Fruit fly (Drosophila melanogaster): ENCODE data around the gene CG3919.

CG3919 gene

DNA sequence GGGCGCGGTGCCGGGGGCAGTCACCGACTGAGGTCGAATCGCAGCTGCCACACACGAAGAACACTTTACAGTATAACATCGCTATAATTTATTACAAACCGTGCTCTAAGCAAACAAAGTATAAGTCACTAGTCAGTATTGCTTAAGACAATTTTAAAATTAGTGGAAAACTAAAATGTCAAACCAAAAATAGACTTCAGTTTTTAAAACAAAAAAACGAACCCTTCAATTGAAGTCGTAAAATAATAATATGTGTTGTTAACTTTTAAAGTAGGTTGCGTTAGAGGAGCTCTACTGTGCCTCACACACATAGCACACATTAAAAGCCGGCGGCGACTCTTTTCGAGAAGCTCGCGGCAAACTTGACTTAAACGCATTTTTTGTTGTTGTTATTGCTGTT is 11.7 kb downstream of the CG3919 start:
- no peak for TF ChIP-seq kay (GFP tag; ENCODE audit: borderline replicate concordance)
- TF ChIP-seq cnc (optimal IDR thresholded peaks at IDR 0.05) = no peak
- TF ChIP-seq CG7101 (tag; optimal IDR thresholded peaks at IDR 0.05) = no peak
- TF ChIP-seq tj (GFP tag; optimal IDR thresholded peaks at IDR 0.05) = no peak
- TF ChIP-seq Crg-1 (GFP tag; optimal IDR thresholded peaks at IDR 0.05) = no peak

DNA sequence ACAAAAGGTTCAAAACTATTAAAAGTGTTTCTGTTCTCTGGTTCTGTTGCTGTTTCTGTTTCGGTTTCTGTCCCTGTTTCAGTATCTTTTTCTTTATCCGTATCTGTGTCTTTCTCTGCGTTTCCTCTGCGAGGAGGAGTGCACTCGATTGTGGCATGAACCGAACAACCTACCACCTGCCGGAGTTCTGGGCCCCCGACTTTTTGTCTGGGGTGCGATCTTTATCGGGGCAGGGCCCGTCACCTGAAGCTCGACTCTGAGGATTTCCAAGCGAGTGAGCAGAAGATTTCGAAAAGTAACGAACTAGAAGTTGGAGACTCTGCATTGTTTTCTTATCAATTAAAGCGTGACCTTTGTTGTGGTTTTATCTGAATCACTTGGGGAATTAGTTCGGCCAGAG is 13.2 kb downstream of the CG3919 start:
- TF ChIP-seq bab1 (GFP tag; optimal IDR thresholded peaks at IDR 0.05) = no peak
- TF ChIP-seq CG7101 (tag; optimal IDR thresholded peaks at IDR 0.05) = no peak
- no peak for TF ChIP-seq Crg-1 (GFP tag; optimal IDR thresholded peaks at IDR 0.05)
- TF ChIP-seq kay (GFP tag; ENCODE audit: borderline replicate concordance) = no peak
- no peak for TF ChIP-seq cnc (optimal IDR thresholded peaks at IDR 0.05)
- TF ChIP-seq CG1620 (GFP tag; optimal IDR thresholded peaks at IDR 0.05) = no peak
- no peak for TF ChIP-seq tj (GFP tag; optimal IDR thresholded peaks at IDR 0.05)
- TF ChIP-seq ovo (GFP tag; optimal IDR thresholded peaks at IDR 0.05) = no peak
- TF ChIP-seq cic (GFP tag; optimal IDR thresholded peaks at IDR 0.05) = no peak
- TF ChIP-seq CG12768 (GFP tag; optimal IDR thresholded peaks at IDR 0.05) = no peak
- TF ChIP-seq CG11617 (GFP tag; optimal IDR thresholded peaks at IDR 0.05) = no peak
- TF ChIP-seq Hr96 (GFP tag; optimal IDR thresholded peaks at IDR 0.05) = no peak
- no peak for TF ChIP-seq CG33017 (tag; optimal IDR thresholded peaks at IDR 0.05)
- no peak for TF ChIP-seq Mnt (GFP tag; optimal IDR thresholded peaks at IDR 0.05)
- TF ChIP-seq CG5204 (GFP tag; optimal IDR thresholded peaks at IDR 0.05) = no peak
- TF ChIP-seq toe (GFP tag; optimal IDR thresholded peaks at IDR 0.05) = no peak
- no peak for TF ChIP-seq CG7045 (GFP tag; optimal IDR thresholded peaks at IDR 0.05)
- TF ChIP-seq Clk (GFP tag; optimal IDR thresholded peaks at IDR 0.05) = no peak
- no peak for TF ChIP-seq CG14711 (tag; optimal IDR thresholded peaks at IDR 0.05)
- TF ChIP-seq pad (GFP tag; optimal IDR thresholded peaks at IDR 0.05) = no peak

DNA sequence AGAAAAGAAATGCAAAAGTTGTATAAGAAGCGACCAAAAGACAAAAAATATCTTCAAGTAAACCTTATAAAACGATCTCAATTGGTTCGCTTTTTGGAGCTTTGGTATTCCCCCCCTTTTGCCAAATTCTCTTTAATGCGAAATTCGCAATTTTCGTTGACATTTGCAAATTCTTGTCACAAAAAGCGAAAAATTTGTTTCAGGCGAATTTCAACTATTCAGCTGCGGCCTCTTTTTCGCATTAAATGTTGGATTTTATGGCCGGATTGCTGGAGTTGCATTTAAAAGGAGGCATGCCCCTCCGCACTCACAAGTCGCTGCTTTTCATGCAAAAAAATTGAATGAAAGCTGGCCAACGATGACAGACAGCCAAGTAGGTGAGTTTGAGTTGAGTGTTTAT is 14.7 kb downstream of the CG3919 start:
- TF ChIP-seq cic (GFP tag; optimal IDR thresholded peaks at IDR 0.05) (no peak), tj (GFP tag; optimal IDR thresholded peaks at IDR 0.05) (peak; percentile 96)

DNA sequence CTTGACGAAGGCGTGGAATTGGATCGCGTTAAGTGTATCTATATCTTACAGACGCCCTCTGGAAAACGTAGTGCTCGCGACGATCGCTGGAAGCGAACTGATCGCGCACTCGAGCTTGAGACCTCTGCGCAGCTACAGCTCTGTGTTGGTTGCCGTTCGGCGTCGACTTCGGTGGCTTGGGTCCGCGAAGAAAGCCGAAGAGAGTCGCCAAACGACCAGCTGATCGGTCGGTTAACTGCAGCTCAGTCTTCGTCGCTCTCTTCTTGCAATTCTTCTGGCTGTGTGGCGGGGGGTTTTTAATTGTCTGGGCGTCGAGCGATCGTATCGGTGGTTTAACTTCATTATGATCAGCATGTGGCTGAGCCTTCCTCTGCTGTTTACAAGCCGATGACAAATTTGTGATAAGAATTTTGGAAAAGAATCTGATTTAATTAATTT is 16.9 kb downstream of the CG3919 start:
- TF ChIP-seq CG12768 (GFP tag; optimal IDR thresholded peaks at IDR 0.05) (peak; percentile 69), toe (GFP tag; optimal IDR thresholded peaks at IDR 0.05) (peak; percentile 23), kay (GFP tag; ENCODE audit: borderline replicate concordance) (peak; percentile 30), CG7045 (GFP tag; optimal IDR thresholded peaks at IDR 0.05) (no peak), Hr96 (GFP tag; optimal IDR thresholded peaks at IDR 0.05) (no peak), cnc (optimal IDR thresholded peaks at IDR 0.05) (no peak), bab1 (GFP tag; optimal IDR thresholded peaks at IDR 0.05) (peak; percentile 65), Crg-1 (GFP tag; optimal IDR thresholded peaks at IDR 0.05) (no peak), Clk (GFP tag; optimal IDR thresholded peaks at IDR 0.05) (peak; percentile 14), CG11617 (GFP tag; optimal IDR thresholded peaks at IDR 0.05) (peak; percentile 15), CG14711 (tag; optimal IDR thresholded peaks at IDR 0.05) (peak; percentile 30), CG1620 (GFP tag; optimal IDR thresholded peaks at IDR 0.05) (peak; percentile 16), ovo (GFP tag; optimal IDR thresholded peaks at IDR 0.05) (peak; percentile 36), CG7101 (tag; optimal IDR thresholded peaks at IDR 0.05) (peak; percentile 59), pad (GFP tag; optimal IDR thresholded peaks at IDR 0.05) (peak; percentile 18), cic (GFP tag; optimal IDR thresholded peaks at IDR 0.05) (peak; percentile 10), CG5204 (GFP tag; optimal IDR thresholded peaks at IDR 0.05) (no peak), tj (GFP tag; optimal IDR thresholded peaks at IDR 0.05) (peak; percentile 75), Mnt (GFP tag; optimal IDR thresholded peaks at IDR 0.05) (peak; percentile 69), CG33017 (tag; optimal IDR thresholded peaks at IDR 0.05) (peak; percentile 15)

DNA sequence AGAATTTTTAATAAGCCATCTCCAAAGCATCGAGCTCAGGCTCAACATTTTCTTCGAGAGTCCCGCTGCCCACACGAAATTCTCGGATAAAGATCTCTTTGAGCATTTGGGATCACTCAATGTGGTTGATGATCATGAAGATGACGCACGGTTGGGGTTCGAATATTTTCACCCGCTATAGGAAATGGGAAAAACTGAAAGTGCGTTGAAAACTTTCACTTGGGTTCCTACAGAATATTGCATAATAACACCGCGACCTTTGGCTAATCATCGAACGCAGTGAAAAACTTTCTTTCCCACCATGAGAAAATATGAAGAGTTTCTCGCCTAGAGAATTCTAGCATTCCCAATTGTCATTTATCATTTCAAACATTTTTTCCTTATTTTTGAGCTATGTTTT is 18.5 kb downstream of the CG3919 start:
- TF ChIP-seq CG11617 (GFP tag; optimal IDR thresholded peaks at IDR 0.05) (no peak), CG33017 (tag; optimal IDR thresholded peaks at IDR 0.05) (no peak), Mnt (GFP tag; optimal IDR thresholded peaks at IDR 0.05) (no peak), kay (GFP tag; ENCODE audit: borderline replicate concordance) (no peak), Clk (GFP tag; optimal IDR thresholded peaks at IDR 0.05) (no peak), CG12768 (GFP tag; optimal IDR thresholded peaks at IDR 0.05) (no peak), toe (GFP tag; optimal IDR thresholded peaks at IDR 0.05) (no peak), bab1 (GFP tag; optimal IDR thresholded peaks at IDR 0.05) (no peak), CG14711 (tag; optimal IDR thresholded peaks at IDR 0.05) (no peak), ovo (GFP tag; optimal IDR thresholded peaks at IDR 0.05) (no peak)

DNA sequence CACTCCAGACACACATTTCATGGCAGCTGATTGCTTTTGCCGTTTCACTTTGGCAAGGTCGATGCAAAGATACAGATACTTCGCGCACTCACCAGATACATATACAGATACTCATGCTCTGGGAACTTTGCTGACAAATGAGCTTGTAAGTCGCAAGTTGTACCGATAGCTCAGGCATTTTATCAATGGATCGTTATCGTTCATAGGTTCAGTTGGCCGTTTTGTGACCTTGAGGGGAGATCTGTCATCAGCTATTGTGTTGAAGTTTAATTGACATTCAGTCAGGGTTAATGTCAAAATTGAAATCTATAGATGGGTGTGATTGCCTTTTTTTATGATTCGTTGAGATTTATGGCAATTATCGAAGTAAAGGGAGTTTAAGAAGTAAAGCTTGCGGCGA is 21.8 kb downstream of the CG3919 start:
- no peak for TF ChIP-seq CG7045 (GFP tag; optimal IDR thresholded peaks at IDR 0.05)
- no peak for TF ChIP-seq ovo (GFP tag; optimal IDR thresholded peaks at IDR 0.05)
- no peak for TF ChIP-seq Clk (GFP tag; optimal IDR thresholded peaks at IDR 0.05)
- TF ChIP-seq CG33017 (tag; optimal IDR thresholded peaks at IDR 0.05) = no peak
- TF ChIP-seq Crg-1 (GFP tag; optimal IDR thresholded peaks at IDR 0.05) = no peak
- no peak for TF ChIP-seq kay (GFP tag; ENCODE audit: borderline replicate concordance)
- no peak for TF ChIP-seq CG11617 (GFP tag; optimal IDR thresholded peaks at IDR 0.05)
- TF ChIP-seq Hr96 (GFP tag; optimal IDR thresholded peaks at IDR 0.05) = no peak
- TF ChIP-seq pad (GFP tag; optimal IDR thresholded peaks at IDR 0.05) = no peak
- no peak for TF ChIP-seq tj (GFP tag; optimal IDR thresholded peaks at IDR 0.05)
- TF ChIP-seq cic (GFP tag; optimal IDR thresholded peaks at IDR 0.05) = no peak
- TF ChIP-seq Mnt (GFP tag; optimal IDR thresholded peaks at IDR 0.05) = no peak
- TF ChIP-seq cnc (optimal IDR thresholded peaks at IDR 0.05) = no peak
- TF ChIP-seq CG14711 (tag; optimal IDR thresholded peaks at IDR 0.05) = no peak
- no peak for TF ChIP-seq CG1620 (GFP tag; optimal IDR thresholded peaks at IDR 0.05)
- no peak for TF ChIP-seq CG12768 (GFP tag; optimal IDR thresholded peaks at IDR 0.05)
- no peak for TF ChIP-seq bab1 (GFP tag; optimal IDR thresholded peaks at IDR 0.05)
- no peak for TF ChIP-seq CG5204 (GFP tag; optimal IDR thresholded peaks at IDR 0.05)
- TF ChIP-seq toe (GFP tag; optimal IDR thresholded peaks at IDR 0.05) = no peak
